Worm (Caenorhabditis elegans) whole organism, L1 larva: ENCODE results near the gene str-196.

Experiments used
- aly-2 ChIP-seq: fragments of 150-350 bp; optimal IDR thresholded peaks from 2 replicates; lab custom pipeline; 2014; ENCODE audit warnings: missing biosample characterization, missing genetic modification characterization
- ama-1 ChIP-seq: fragments of 150-350 bp; optimal IDR thresholded peaks from 2 replicates; lab custom pipeline; 2014
- ces-1 ChIP-seq: fragments of 150-350 bp; optimal IDR thresholded peaks from 2 replicates; lab custom pipeline; 2014; ENCODE audit warnings: missing biosample characterization, missing genetic modification reagents, missing genetic modification characterization
- efl-1 ChIP-seq, 4 experiments: fragments of 150-350 bp; optimal IDR thresholded peaks in 3 of 4; peaks in 1 of 4; 1 replicate in 1 of 4; 2 replicates in 3 of 4; lab custom pipeline; 2014; ENCODE audit warnings: missing biosample characterization in 2 of 4, missing genetic modification characterization in 2 of 4, missing genetic modification reagents in 2 of 4
- elt-3 ChIP-seq, 6 experiments: fragments of 150-350 bp in 1 of 6; sonication (generic microtip); optimal IDR thresholded peaks; 2 replicates each; lab custom pipeline; 2017 to 2018; ENCODE audit warnings: missing biosample characterization in 6 of 6, missing genetic modification characterization in 6 of 6, inconsistent platforms in 1 of 6
- fos-1 ChIP-seq: fragments of 150-350 bp; optimal IDR thresholded peaks from 2 replicates; lab custom pipeline; 2014; ENCODE audit warnings: missing biosample characterization, missing genetic modification characterization
- lin-15B ChIP-seq: fragments of 150-350 bp; sonication (generic microtip); optimal IDR thresholded peaks from 3 replicates; lab custom pipeline; 2014; ENCODE audit warnings: missing biosample characterization, missing genetic modification characterization
- mdl-1 ChIP-seq, 2 experiments: fragments of 150-350 bp; optimal IDR thresholded peaks; 2 replicates each; lab custom pipeline; 2014 to 2017; ENCODE audit warnings: missing biosample characterization in 2 of 2, missing genetic modification characterization in 2 of 2, inconsistent platforms in 1 of 2
- nhr-12 ChIP-seq: sonication (generic microtip); optimal IDR thresholded peaks from 2 replicates; lab custom pipeline; 2017; ENCODE audit warnings: missing biosample characterization, missing genetic modification characterization
- nhr-77 ChIP-seq: fragments of 150-350 bp; optimal IDR thresholded peaks from 2 replicates; lab custom pipeline; 2014; ENCODE audit warnings: missing biosample characterization, missing genetic modification characterization
- rnt-1 ChIP-seq: sonication (generic microtip); optimal IDR thresholded peaks from 2 replicates; lab custom pipeline; 2016; ENCODE audit warnings: mild to moderate bottlenecking, missing genetic modification characterization, moderate library complexity, missing compliant biosample characterization

- no peak for TF ChIP-seq nhr-12
- TF ChIP-seq fos-1 (tag; lab: Kevin White, UChicago) = no peak
- no peak for TF ChIP-seq aly-2
- no peak for TF ChIP-seq rnt-1
- no peak for TF ChIP-seq mdl-1 (tag; optimal IDR thresholded peaks at IDR 0.05; lab: Kevin White, UChicago)
- TF ChIP-seq nhr-77 (tag; lab: Kevin White, UChicago) = no peak
- TF ChIP-seq ama-1 (lab: Kevin White, UChicago) = no peak
- TF ChIP-seq efl-1 (optimal IDR thresholded peaks at IDR 0.05; lab: Kevin White, UChicago) = no peak
- no peak for TF ChIP-seq efl-1 (GFP tag; optimal IDR thresholded peaks at IDR 0.05 in 1 of 2; lab: Kevin White, UChicago)
- no peak for TF ChIP-seq lin-15B (tag; lab: Kevin White, UChicago)
- no peak for TF ChIP-seq elt-3 (tag; optimal IDR thresholded peaks at IDR 0.05; lab: Kevin White, UChicago)
- no peak for TF ChIP-seq ces-1
Observed at ce11 chrV:539040-539510, 47.5 kb downstream of the str-196 start, which contains the start of gene nhr-155.
